Worm (Caenorhabditis elegans): ENCODE measurements around the gene hex-5.

hex-5 gene

DNA sequence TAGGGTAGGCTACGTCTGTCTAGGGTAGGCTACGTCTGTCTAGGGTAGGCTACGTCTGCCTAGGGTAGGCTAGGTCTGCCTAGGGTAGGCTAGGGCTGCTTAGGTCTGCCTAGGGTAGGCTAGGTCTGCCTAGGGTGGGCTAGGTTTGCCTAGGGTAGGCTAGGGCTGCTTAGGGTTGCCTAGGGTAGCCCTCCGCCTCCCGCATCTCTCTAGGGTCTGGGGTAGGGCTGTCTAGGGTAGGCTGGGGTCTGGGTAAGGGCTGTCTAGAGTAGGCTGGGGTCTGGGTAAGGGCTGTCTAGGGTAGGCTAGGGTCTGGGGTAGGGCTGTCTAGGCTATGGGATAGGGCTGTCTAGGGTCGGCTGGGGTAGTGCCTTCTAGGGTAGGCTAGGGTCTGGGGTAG, 27.4 kb downstream of the hex-5 start:
- no peak for TF ChIP-seq B0310.2 (tag; optimal IDR thresholded peaks at IDR 0.05)
- TF ChIP-seq tra-4 (tag; optimal IDR thresholded peaks at IDR 0.05), result no peak
- no peak for TF ChIP-seq ets-7 (tag; optimal IDR thresholded peaks at IDR 0.05)
- TF ChIP-seq flt-1 (GFP tag; IDR thresholded peaks at IDR 0.05), result no peak
- TF ChIP-seq ama-1 (optimal IDR thresholded peaks at IDR 0.05), result no peak
- TF ChIP-seq F13C5.2 (tag; optimal IDR thresholded peaks at IDR 0.05), result no peak
- TF ChIP-seq hmg-4 (GFP tag; optimal IDR thresholded peaks at IDR 0.05), result no peak
- TF ChIP-seq tbx-11 (GFP tag; IDR thresholded peaks at IDR 0.05), result no peak
- TF ChIP-seq ceh-13 (GFP tag; optimal IDR thresholded peaks at IDR 0.05), result no peak
- no peak for TF ChIP-seq scrt-1 (GFP tag; IDR thresholded peaks at IDR 0.05)

DNA sequence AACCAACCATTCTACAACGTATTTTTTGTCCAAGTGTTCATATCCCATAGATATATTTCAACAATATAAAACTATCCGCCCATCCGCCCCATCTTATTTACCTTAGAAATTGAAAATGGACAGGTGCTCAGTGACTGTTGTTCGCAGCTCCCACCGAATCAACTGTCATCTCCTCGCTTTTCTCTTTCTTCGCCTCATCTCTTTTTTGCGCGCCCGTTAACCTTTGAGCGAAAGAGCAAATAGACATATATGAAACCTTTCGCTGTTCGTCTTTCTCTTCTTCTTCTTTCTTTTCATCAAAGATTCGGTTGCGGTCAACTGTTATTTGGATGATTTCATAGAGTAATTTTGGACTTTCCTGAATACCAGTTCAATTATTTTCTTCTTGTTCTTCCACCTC, 29.4 kb downstream of the hex-5 start, which contains the start of gene sssh-1:
Gene sssh-1 (plus strand): TSS at position 301 of the 400 bp plus-strand sequence.
- TF ChIP-seq hmbx-1 (tag; optimal IDR thresholded peaks at IDR 0.05) (no peak), ceh-13 (GFP tag; optimal IDR thresholded peaks at IDR 0.05) (no peak), pes-1 (GFP tag; IDR thresholded peaks at IDR 0.05) (no peak), ets-7 (tag; optimal IDR thresholded peaks at IDR 0.05) (no peak), aly-1 (tag; optimal IDR thresholded peaks at IDR 0.05) (no peak), tbx-11 (GFP tag; IDR thresholded peaks at IDR 0.05) (no peak), tra-4 (tag; optimal IDR thresholded peaks at IDR 0.05) (no peak), sea-1 (GFP tag; conservative IDR thresholded peaks at IDR 0.05) (no peak), scrt-1 (GFP tag; IDR thresholded peaks at IDR 0.05) (no peak), flt-1 (GFP tag; IDR thresholded peaks at IDR 0.05) (no peak), hnd-1 (tag; optimal IDR thresholded peaks at IDR 0.05) (no peak), F13C5.2 (tag; optimal IDR thresholded peaks at IDR 0.05) (no peak), B0310.2 (tag; optimal IDR thresholded peaks at IDR 0.05) (no peak), ama-1 (optimal IDR thresholded peaks at IDR 0.05) (no peak), hmg-4 (GFP tag; optimal IDR thresholded peaks at IDR 0.05) (no peak)

DNA sequence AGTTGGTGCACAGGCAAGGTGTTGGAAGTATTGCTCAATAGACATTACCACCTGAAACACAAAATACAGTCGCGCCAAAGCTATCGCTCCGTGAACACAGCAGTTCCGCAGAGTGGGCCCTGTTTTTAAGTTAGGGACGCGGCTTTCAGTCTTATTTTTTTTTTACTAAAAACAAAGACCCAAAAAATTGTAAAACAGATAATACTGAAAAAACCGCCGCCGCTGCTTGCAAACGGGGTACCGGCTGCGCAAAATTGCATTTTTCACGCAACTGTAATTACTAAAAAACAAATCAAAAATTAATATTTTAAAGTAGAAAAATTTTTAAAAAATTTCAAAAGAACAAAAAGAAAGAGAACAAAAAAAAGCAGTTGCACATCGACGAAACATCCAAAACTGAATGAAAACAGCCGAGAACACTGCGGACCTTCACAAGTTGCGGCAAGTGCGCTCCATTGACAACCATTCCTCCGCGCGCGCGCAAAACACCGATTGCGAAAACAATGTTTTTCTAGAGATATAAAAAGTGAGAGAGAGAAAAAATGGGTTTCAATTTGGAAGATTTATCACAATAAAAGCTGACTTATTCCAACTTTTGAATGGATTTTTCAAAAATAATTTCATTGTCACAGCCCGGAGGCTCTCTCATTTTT, 32.1 kb downstream of the hex-5 start, which contains the start of gene F31F6.3:
Gene F31F6.3 (minus strand): TSS at position 51 of the 653 bp plus-strand sequence.
- TF ChIP-seq hmg-4 (GFP tag; optimal IDR thresholded peaks at IDR 0.05) (no peak), F13C5.2 (tag; optimal IDR thresholded peaks at IDR 0.05) (no peak), pes-1 (GFP tag; IDR thresholded peaks at IDR 0.05) (no peak), hnd-1 (tag; optimal IDR thresholded peaks at IDR 0.05) (no peak), ama-1 (optimal IDR thresholded peaks at IDR 0.05) (no peak), aly-1 (tag; optimal IDR thresholded peaks at IDR 0.05) (no peak), tbx-11 (GFP tag; IDR thresholded peaks at IDR 0.05) (no peak), hmbx-1 (tag; optimal IDR thresholded peaks at IDR 0.05) (no peak), tra-4 (tag; optimal IDR thresholded peaks at IDR 0.05) (no peak), ceh-13 (GFP tag; optimal IDR thresholded peaks at IDR 0.05) (no peak), sea-1 (GFP tag; conservative IDR thresholded peaks at IDR 0.05) (no peak), flt-1 (GFP tag; IDR thresholded peaks at IDR 0.05) (no peak), tbx-37 (GFP tag; conservative IDR thresholded peaks at IDR 0.05) (no peak), scrt-1 (GFP tag; IDR thresholded peaks at IDR 0.05) (no peak), B0310.2 (tag; optimal IDR thresholded peaks at IDR 0.05) (no peak), ceh-36 (tag; optimal IDR thresholded peaks at IDR 0.05) (no peak)

DNA sequence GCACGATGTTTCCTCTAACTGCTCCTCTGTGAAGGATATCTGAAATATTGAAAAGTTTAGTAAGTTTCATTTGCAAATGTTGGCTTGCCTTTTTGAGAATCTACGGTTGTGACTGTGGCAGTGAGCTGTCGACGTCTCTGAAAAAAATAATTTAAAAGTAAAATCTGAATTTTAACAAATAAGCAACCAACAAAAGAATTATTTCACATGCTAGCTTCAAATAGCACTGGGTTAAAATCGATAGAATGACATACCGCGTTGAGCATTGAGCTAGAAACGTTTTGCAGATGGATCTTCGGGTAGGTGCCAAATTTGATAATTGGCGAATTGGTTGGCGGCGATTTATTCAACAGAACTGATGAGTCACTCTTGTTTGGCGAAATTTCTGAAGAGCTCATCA, 33.3 kb downstream of the hex-5 start, which contains the start of gene F31F6.2:
Gene F31F6.2 (minus strand): TSS at position 101 of the 400 bp plus-strand sequence.
- no peak for TF ChIP-seq tra-4 (tag; optimal IDR thresholded peaks at IDR 0.05)
- no peak for TF ChIP-seq ets-7 (tag; optimal IDR thresholded peaks at IDR 0.05)
- no peak for TF ChIP-seq tbx-11 (GFP tag; IDR thresholded peaks at IDR 0.05)
- TF ChIP-seq scrt-1 (GFP tag; IDR thresholded peaks at IDR 0.05), result no peak
- TF ChIP-seq hmbx-1 (tag; optimal IDR thresholded peaks at IDR 0.05), result no peak
- no peak for TF ChIP-seq hnd-1 (tag; optimal IDR thresholded peaks at IDR 0.05)
- TF ChIP-seq B0310.2 (tag; optimal IDR thresholded peaks at IDR 0.05), result no peak
- TF ChIP-seq ama-1 (optimal IDR thresholded peaks at IDR 0.05), result no peak
- TF ChIP-seq hmg-4 (GFP tag; optimal IDR thresholded peaks at IDR 0.05), result no peak
- TF ChIP-seq flt-1 (GFP tag; IDR thresholded peaks at IDR 0.05), result no peak
- TF ChIP-seq tbx-37 (GFP tag; conservative IDR thresholded peaks at IDR 0.05), result no peak
- TF ChIP-seq F13C5.2 (tag; optimal IDR thresholded peaks at IDR 0.05), result no peak
- TF ChIP-seq pes-1 (GFP tag; IDR thresholded peaks at IDR 0.05), result no peak

DNA sequence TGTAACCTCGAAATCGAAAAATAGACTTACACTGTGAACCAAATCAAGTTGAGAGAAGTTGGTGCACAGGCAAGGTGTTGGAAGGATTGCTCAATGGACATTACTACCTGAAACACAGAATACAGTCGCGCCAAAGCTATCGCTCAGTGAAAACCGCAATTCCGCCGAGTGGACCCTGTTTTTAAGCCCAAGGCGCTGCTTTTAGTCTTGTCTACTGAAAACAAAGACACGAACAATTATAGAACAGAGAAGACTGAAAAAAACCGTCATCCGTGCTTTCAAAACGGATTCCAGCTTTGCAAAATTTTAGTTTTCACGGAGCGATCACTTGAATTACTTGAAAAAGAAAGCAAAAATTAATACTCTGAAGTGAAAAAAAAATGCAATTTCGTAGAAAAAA, 36.9 kb downstream of the hex-5 start, which contains the start of gene F31F6.1:
Gene F31F6.1 (minus strand): TSS at position 101 of the 400 bp plus-strand sequence.
- no peak for TF ChIP-seq ama-1 (optimal IDR thresholded peaks at IDR 0.05)
- no peak for TF ChIP-seq aly-1 (tag; optimal IDR thresholded peaks at IDR 0.05)
- no peak for TF ChIP-seq ceh-36 (tag; optimal IDR thresholded peaks at IDR 0.05)
- no peak for TF ChIP-seq hmbx-1 (tag; optimal IDR thresholded peaks at IDR 0.05)
- TF ChIP-seq ceh-13 (GFP tag; optimal IDR thresholded peaks at IDR 0.05), result no peak
- no peak for TF ChIP-seq flt-1 (GFP tag; IDR thresholded peaks at IDR 0.05)
- TF ChIP-seq F13C5.2 (tag; optimal IDR thresholded peaks at IDR 0.05), result no peak
- TF ChIP-seq hmg-4 (GFP tag; optimal IDR thresholded peaks at IDR 0.05), result no peak
- no peak for TF ChIP-seq tbx-11 (GFP tag; IDR thresholded peaks at IDR 0.05)
- TF ChIP-seq pes-1 (GFP tag; IDR thresholded peaks at IDR 0.05), result no peak
- no peak for TF ChIP-seq ets-7 (tag; optimal IDR thresholded peaks at IDR 0.05)
- no peak for TF ChIP-seq tbx-37 (GFP tag; conservative IDR thresholded peaks at IDR 0.05)
- no peak for TF ChIP-seq hnd-1 (tag; optimal IDR thresholded peaks at IDR 0.05)
- TF ChIP-seq tra-4 (tag; optimal IDR thresholded peaks at IDR 0.05), result no peak
- no peak for TF ChIP-seq sea-1 (GFP tag; conservative IDR thresholded peaks at IDR 0.05)
- TF ChIP-seq scrt-1 (GFP tag; IDR thresholded peaks at IDR 0.05), result no peak
- no peak for TF ChIP-seq B0310.2 (tag; optimal IDR thresholded peaks at IDR 0.05)

DNA sequence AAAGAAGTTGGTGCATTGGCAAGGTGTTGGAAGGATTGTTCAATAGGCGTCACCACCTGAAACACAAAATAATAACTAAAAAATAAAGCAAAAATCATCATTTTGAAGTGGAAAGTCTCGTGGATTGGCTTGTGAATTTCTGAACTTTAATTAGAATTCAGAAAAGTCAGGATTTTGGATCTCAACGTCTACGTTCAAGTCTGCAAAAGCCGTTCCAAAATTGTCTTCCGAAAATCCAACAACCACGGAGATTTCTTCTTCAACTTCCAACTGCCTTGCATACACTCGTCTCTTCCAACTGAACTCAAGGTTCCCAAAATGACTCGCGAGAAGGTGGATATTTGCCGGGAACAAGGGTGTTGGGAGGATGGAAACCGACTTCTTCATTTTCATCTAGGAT, 39.3 kb downstream of the hex-5 start, which contains the start of gene C27C12.3:
Gene C27C12.3 (minus strand): TSS at position 101 of the 400 bp plus-strand sequence.
- TF ChIP-seq hmg-4 (GFP tag; optimal IDR thresholded peaks at IDR 0.05) (no peak), tbx-37 (GFP tag; conservative IDR thresholded peaks at IDR 0.05) (no peak), tra-4 (tag; optimal IDR thresholded peaks at IDR 0.05) (no peak), hmbx-1 (tag; optimal IDR thresholded peaks at IDR 0.05) (no peak), hnd-1 (tag; optimal IDR thresholded peaks at IDR 0.05) (no peak), scrt-1 (GFP tag; IDR thresholded peaks at IDR 0.05) (no peak), ama-1 (optimal IDR thresholded peaks at IDR 0.05) (no peak), pes-1 (GFP tag; IDR thresholded peaks at IDR 0.05) (no peak), aly-1 (tag; optimal IDR thresholded peaks at IDR 0.05) (no peak), B0310.2 (tag; optimal IDR thresholded peaks at IDR 0.05) (no peak), sea-1 (GFP tag; conservative IDR thresholded peaks at IDR 0.05) (no peak), flt-1 (GFP tag; IDR thresholded peaks at IDR 0.05) (no peak), ets-7 (tag; optimal IDR thresholded peaks at IDR 0.05) (no peak), ceh-13 (GFP tag; optimal IDR thresholded peaks at IDR 0.05) (no peak), tbx-11 (GFP tag; IDR thresholded peaks at IDR 0.05) (no peak)

Data from whole organism, early embryonic.